Fruit fly (Drosophila melanogaster) whole organism, adult: ENCODE measurements around the gene CG43445.

Experiments used
- CG11617 ChIP-seq: fragments of 200-800 bp; sonication (Bioruptor generic); optimal IDR thresholded peaks from 2 replicates; lab custom pipeline; 2017; ENCODE audit warnings: mild to moderate bottlenecking, missing biosample characterization, missing genetic modification reagents, missing genetic modification characterization
- CG12768 ChIP-seq: fragments of 200-800 bp; sonication (Bioruptor generic); optimal IDR thresholded peaks from 2 replicates; lab custom pipeline; 2017; ENCODE audit warnings: missing biosample characterization, missing genetic modification characterization, mild to moderate bottlenecking, moderate library complexity, missing genetic modification reagents
- CG14711 ChIP-seq: fragments of 200-800 bp; sonication (Bioruptor generic); optimal IDR thresholded peaks from 2 replicates; lab custom pipeline; 2018; ENCODE audit warnings: missing biosample characterization, mild to moderate bottlenecking, missing genetic modification characterization, moderate library complexity
- CG1620 ChIP-seq: fragments of 200-800 bp; sonication (Bioruptor generic); optimal IDR thresholded peaks from 2 replicates; lab custom pipeline; 2016; ENCODE audit warnings: missing biosample characterization, missing genetic modification characterization
- CG33017 ChIP-seq: fragments of 200-800 bp; sonication (Bioruptor generic); optimal IDR thresholded peaks from 2 replicates; lab custom pipeline; 2018; ENCODE audit warnings: missing biosample characterization, mild to moderate bottlenecking, missing genetic modification characterization, moderate library complexity
- CG5204 ChIP-seq: fragments of 200-800 bp; sonication (Bioruptor generic); optimal IDR thresholded peaks from 2 replicates; lab custom pipeline; 2016; ENCODE audit warnings: missing biosample characterization, missing genetic modification characterization
- CG7045 ChIP-seq: fragments of 200-800 bp; sonication (Bioruptor generic); optimal IDR thresholded peaks from 2 replicates; lab custom pipeline; 2017; ENCODE audit warnings: missing biosample characterization, mild to moderate bottlenecking, missing genetic modification characterization
- CG7101 ChIP-seq: fragments of 200-800 bp; sonication (Bioruptor generic); optimal IDR thresholded peaks from 2 replicates; lab custom pipeline; 2018; ENCODE audit warnings: missing biosample characterization, mild to moderate bottlenecking, missing genetic modification characterization, moderate library complexity
- Clk ChIP-seq: fragments of 200-800 bp; sonication (Bioruptor generic); optimal IDR thresholded peaks from 2 replicates; lab custom pipeline; 2017; ENCODE audit warnings: missing biosample characterization, missing genetic modification characterization
- Crg-1 ChIP-seq: fragments of 200-800 bp; sonication (Bioruptor generic); optimal IDR thresholded peaks from 2 replicates; lab custom pipeline; 2016; ENCODE audit warnings: missing biosample characterization, missing genetic modification characterization
- Hr96 ChIP-seq: fragments of 200-800 bp; sonication (Bioruptor generic); optimal IDR thresholded peaks from 2 replicates; lab custom pipeline; 2016; ENCODE audit warnings: missing biosample characterization, missing genetic modification characterization
- Mnt ChIP-seq: fragments of 200-800 bp; sonication (Bioruptor generic); optimal IDR thresholded peaks from 2 replicates; lab custom pipeline; 2016; ENCODE audit warnings: missing biosample characterization, mild to moderate bottlenecking, missing genetic modification characterization
- bab1 ChIP-seq: fragments of 200-800 bp; sonication (Bioruptor generic); optimal IDR thresholded peaks from 3 replicates; lab custom pipeline; 2019; ENCODE audit warnings: missing biosample characterization, mild to moderate bottlenecking, missing genetic modification characterization, moderate library complexity
- cic ChIP-seq: fragments of 200-800 bp; sonication (Bioruptor generic); optimal IDR thresholded peaks from 2 replicates; lab custom pipeline; 2017; ENCODE audit warnings: missing biosample characterization, mild to moderate bottlenecking, missing genetic modification characterization, moderate library complexity
- cnc ChIP-seq, 2 experiments: fragments of >200 bp; optimal IDR thresholded peaks; 2 replicates each; lab custom pipeline; 2017
- kay ChIP-seq: fragments of 200-800 bp; sonication (Bioruptor generic); peaks from one replicate; lab custom pipeline; 2016; ENCODE audit warnings: missing biosample characterization, missing genetic modification characterization, borderline replicate concordance
- ovo ChIP-seq: fragments of 200-800 bp; sonication (Bioruptor generic); optimal IDR thresholded peaks from 2 replicates; lab custom pipeline; 2016; ENCODE audit warnings: missing biosample characterization, missing genetic modification characterization
- pad ChIP-seq: fragments of 200-800 bp; sonication (Bioruptor generic); optimal IDR thresholded peaks from 3 replicates; lab custom pipeline; 2017; ENCODE audit warnings: missing biosample characterization, missing genetic modification characterization, mild to moderate bottlenecking, moderate library complexity, missing genetic modification reagents
- tj ChIP-seq: fragments of 200-800 bp; sonication (Bioruptor generic); optimal IDR thresholded peaks from 3 replicates; lab custom pipeline; 2017; ENCODE audit warnings: missing biosample characterization, mild to moderate bottlenecking, missing genetic modification characterization, moderate library complexity
- toe ChIP-seq: fragments of 200-800 bp; sonication (Bioruptor generic); optimal IDR thresholded peaks from 2 replicates; lab custom pipeline; 2016; ENCODE audit warnings: missing biosample characterization, missing genetic modification characterization

Gene CG43445

dm6 chr3R:17951285-17951684 lies 40.1 kb downstream of the CG43445 start:
- TF ChIP-seq bab1: no peak
- no peak for TF ChIP-seq CG33017 (tag; lab: Kevin White, UChicago)
- TF ChIP-seq Hr96 (GFP tag; lab: Kevin White, UChicago): no peak
- no peak for TF ChIP-seq Mnt
- TF ChIP-seq kay (GFP tag; lab: Kevin White, UChicago): no peak
- TF ChIP-seq tj: no peak
- TF ChIP-seq CG14711: no peak
- no peak for TF ChIP-seq CG7045
- TF ChIP-seq ovo (GFP tag; lab: Kevin White, UChicago): no peak
- TF ChIP-seq CG7101 (tag; lab: Kevin White, UChicago): no peak
- no peak for TF ChIP-seq cnc (optimal IDR thresholded peaks at IDR 0.05; lab: Kevin White, UChicago)
- no peak for TF ChIP-seq pad (GFP tag; lab: Kevin White, UChicago)
- TF ChIP-seq Crg-1 (GFP tag; lab: Kevin White, UChicago): no peak
- TF ChIP-seq toe (GFP tag; lab: Kevin White, UChicago): no peak
- TF ChIP-seq CG11617 (GFP tag; lab: Kevin White, UChicago): no peak
- no peak for TF ChIP-seq cic
- TF ChIP-seq CG12768 (GFP tag; lab: Kevin White, UChicago): no peak
- no peak for TF ChIP-seq CG1620 (GFP tag; lab: Kevin White, UChicago)
- TF ChIP-seq Clk (GFP tag; lab: Kevin White, UChicago): no peak
- TF ChIP-seq CG5204: no peak

- TF ChIP-seq Mnt (no peak), CG7101 (tag; lab: Kevin White, UChicago) (no peak), tj (peak; percentile 29), bab1 (no peak), CG7045 (no peak), Clk (GFP tag; lab: Kevin White, UChicago) (no peak)
These were observed 40.6 kb downstream of the CG43445 start for dm6 chr3R:17951780-17952179.

dm6 chr3R:17952412-17952811 lies 41.2 kb downstream of the CG43445 start:
- no peak for TF ChIP-seq CG11617 (GFP tag; lab: Kevin White, UChicago)
- TF ChIP-seq CG33017 (tag; lab: Kevin White, UChicago): no peak

DNA sequence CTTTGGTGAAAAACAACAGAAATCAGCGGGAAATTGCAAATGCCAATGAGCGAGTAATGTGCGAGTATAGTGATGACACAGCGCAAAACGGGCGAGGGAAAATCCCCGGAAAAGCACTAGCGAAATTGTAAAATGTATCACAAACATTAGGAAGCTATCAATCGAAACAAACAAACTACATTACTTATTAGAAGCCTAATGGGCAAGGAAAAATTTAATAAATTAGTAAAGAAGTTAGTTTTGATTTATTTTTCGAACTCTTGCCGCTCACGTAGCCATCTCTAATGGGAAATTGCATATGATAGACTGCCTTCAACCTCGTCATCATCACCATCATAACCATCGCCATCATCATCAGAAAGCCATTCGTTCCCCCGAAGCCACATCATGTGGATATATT lies 42.7 kb downstream of the CG43445 start:
- no peak for TF ChIP-seq CG7045
- TF ChIP-seq CG5204: no peak
- no peak for TF ChIP-seq kay (GFP tag; lab: Kevin White, UChicago)
- no peak for TF ChIP-seq CG11617 (GFP tag; lab: Kevin White, UChicago)
- no peak for TF ChIP-seq CG33017 (tag; lab: Kevin White, UChicago)
- TF ChIP-seq toe (GFP tag; lab: Kevin White, UChicago): no peak
- no peak for TF ChIP-seq ovo (GFP tag; lab: Kevin White, UChicago)
- TF ChIP-seq Mnt: no peak

DNA sequence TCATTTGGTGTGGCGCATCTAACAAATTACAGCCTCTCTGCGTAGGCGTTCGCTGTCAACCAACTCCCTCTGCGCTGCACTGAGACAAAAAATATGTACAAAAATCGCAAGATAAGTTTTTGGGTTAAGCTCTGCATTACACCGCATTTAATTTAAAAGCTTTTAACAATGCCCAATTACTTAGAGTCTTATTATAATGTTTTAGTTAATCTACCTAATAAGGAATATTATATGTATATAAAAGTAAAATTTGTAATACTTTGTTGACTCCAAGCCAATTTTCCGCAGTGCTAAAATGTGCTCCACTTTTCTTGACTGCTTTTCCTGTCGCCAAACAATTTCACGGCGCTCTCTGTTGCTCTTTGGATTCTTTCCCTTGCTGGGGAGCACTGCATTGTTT lies 44.6 kb downstream of the CG43445 start:
- TF ChIP-seq Hr96 (GFP tag; lab: Kevin White, UChicago) (no peak), pad (GFP tag; lab: Kevin White, UChicago) (no peak), tj (no peak), cnc (optimal IDR thresholded peaks at IDR 0.05; lab: Kevin White, UChicago) (no peak), Crg-1 (GFP tag; lab: Kevin White, UChicago) (no peak), bab1 (no peak), ovo (GFP tag; lab: Kevin White, UChicago) (no peak), CG33017 (tag; lab: Kevin White, UChicago) (no peak)

DNA sequence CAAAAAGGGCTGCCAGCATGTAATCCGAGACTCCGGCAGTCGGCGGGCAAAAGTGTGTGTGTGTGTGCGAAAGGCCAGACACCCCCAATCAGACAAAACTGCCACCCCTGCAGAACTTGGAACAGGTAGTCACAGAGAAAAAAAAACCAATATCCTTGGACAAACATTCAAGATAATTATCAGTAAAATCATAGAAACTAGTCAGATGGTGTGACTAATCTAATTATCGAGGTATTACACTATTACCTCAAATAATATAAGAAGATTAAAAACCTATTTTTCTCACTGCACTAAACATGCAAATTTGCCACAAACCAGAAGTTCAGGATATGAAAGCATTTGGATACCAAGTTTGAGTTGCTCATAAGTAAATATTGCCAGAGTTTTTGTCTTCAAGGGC lies 46.6 kb downstream of the CG43445 start:
- TF ChIP-seq CG1620 (GFP tag; lab: Kevin White, UChicago): no peak
- no peak for TF ChIP-seq CG12768 (GFP tag; lab: Kevin White, UChicago)
- TF ChIP-seq tj: no peak
- TF ChIP-seq ovo (GFP tag; lab: Kevin White, UChicago): no peak
- no peak for TF ChIP-seq toe (GFP tag; lab: Kevin White, UChicago)
- TF ChIP-seq pad (GFP tag; lab: Kevin White, UChicago): no peak
- no peak for TF ChIP-seq CG7101 (tag; lab: Kevin White, UChicago)
- no peak for TF ChIP-seq CG14711
- TF ChIP-seq Clk (GFP tag; lab: Kevin White, UChicago): no peak
- no peak for TF ChIP-seq Mnt
- no peak for TF ChIP-seq cic
- TF ChIP-seq kay (GFP tag; lab: Kevin White, UChicago): no peak
- TF ChIP-seq Hr96 (GFP tag; lab: Kevin White, UChicago): no peak

DNA sequence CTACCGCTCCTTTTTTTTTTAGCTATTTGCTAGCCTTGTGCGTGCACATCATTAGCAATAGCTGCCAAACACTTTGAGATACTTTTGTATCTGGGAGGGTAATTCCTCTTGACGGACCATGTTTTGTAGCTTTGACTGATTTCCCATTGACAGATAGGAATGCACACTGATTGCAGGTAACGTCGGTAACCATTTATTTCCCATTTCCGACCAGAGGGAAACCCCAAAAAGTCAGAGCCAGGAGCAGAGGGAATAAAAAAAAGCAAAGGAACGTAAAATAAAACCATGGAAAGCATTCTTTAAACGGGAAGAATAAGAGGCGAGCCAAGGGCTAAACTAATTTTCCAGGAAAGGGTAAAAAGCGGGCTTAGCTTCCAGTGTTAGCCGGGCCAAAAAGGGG lies 47.1 kb downstream of the CG43445 start:
- TF ChIP-seq Crg-1 (GFP tag; lab: Kevin White, UChicago) (no peak), CG7045 (no peak), Hr96 (GFP tag; lab: Kevin White, UChicago) (no peak), CG1620 (GFP tag; lab: Kevin White, UChicago) (no peak), Clk (GFP tag; lab: Kevin White, UChicago) (no peak), Mnt (no peak), pad (GFP tag; lab: Kevin White, UChicago) (no peak), ovo (GFP tag; lab: Kevin White, UChicago) (no peak), CG5204 (no peak), cnc (optimal IDR thresholded peaks at IDR 0.05; lab: Kevin White, UChicago) (no peak), CG11617 (GFP tag; lab: Kevin White, UChicago) (no peak), cic (no peak), tj (no peak), toe (GFP tag; lab: Kevin White, UChicago) (no peak), CG14711 (no peak), kay (GFP tag; lab: Kevin White, UChicago) (no peak), bab1 (no peak), CG12768 (GFP tag; lab: Kevin White, UChicago) (no peak), CG33017 (tag; lab: Kevin White, UChicago) (no peak), CG7101 (tag; lab: Kevin White, UChicago) (no peak)
